Fruit fly (Drosophila melanogaster) whole organism, embryonic: ENCODE measurements around the gene IntS2.
A peak's percentile ranks its signal among the peaks of the same experiment; 100 is the strongest.

ENCODE experiments used
- Asciz ChIP-seq: fragments of 200-800 bp; sonication (Bioruptor generic); optimal IDR thresholded peaks from 2 replicates; lab custom pipeline; 2017; ENCODE audit warnings: missing biosample characterization, mild to moderate bottlenecking, missing genetic modification characterization, missing genetic modification reagents
- B-H2 ChIP-seq: fragments of 200-800 bp; sonication (Bioruptor generic); optimal IDR thresholded peaks from 2 replicates; lab custom pipeline; 2018; ENCODE audit warnings: missing biosample characterization, mild to moderate bottlenecking, missing genetic modification characterization
- Bdp1 ChIP-seq: fragments of 200-800 bp; sonication (Bioruptor generic); optimal IDR thresholded peaks from 3 replicates; lab custom pipeline; 2016; ENCODE audit warnings: missing biosample characterization, missing genetic modification characterization
- Blimp-1 ChIP-seq: fragments of 200-800 bp; sonication (Bioruptor generic); optimal IDR thresholded peaks from 3 replicates; lab custom pipeline; 2018; ENCODE audit warnings: missing biosample characterization, missing genetic modification characterization, mild to moderate bottlenecking, moderate library complexity, missing genetic modification reagents
- CG10979 ChIP-seq: fragments of 200-800 bp; sonication (Bioruptor generic); optimal IDR thresholded peaks from 2 replicates; lab custom pipeline; 2018; ENCODE audit warnings: missing biosample characterization, mild to moderate bottlenecking, missing genetic modification characterization, moderate library complexity
- CG12299 ChIP-seq: fragments of 200-800 bp; sonication (Bioruptor generic); optimal IDR thresholded peaks from 2 replicates; lab custom pipeline; 2018; ENCODE audit warnings: missing biosample characterization, mild to moderate bottlenecking, missing genetic modification characterization
- CG14441 ChIP-seq: fragments of 200-800 bp; sonication (Bioruptor generic); IDR thresholded peaks from 2 replicates; pipeline ENCODE4 v1.3.6; 2022; ENCODE audit warnings: missing biosample characterization, missing genetic modification characterization
- CG14965 ChIP-seq: fragments of 200-800 bp; sonication (Bioruptor generic); optimal IDR thresholded peaks from 2 replicates; lab custom pipeline; 2016; ENCODE audit warnings: missing biosample characterization, missing genetic modification characterization, borderline replicate concordance
- CG15011 ChIP-seq: fragments of 200-800 bp; sonication (Bioruptor generic); optimal IDR thresholded peaks from 3 replicates; lab custom pipeline; 2018; ENCODE audit warnings: missing biosample characterization, mild to moderate bottlenecking, missing genetic modification characterization
- CG15269 ChIP-seq: fragments of 200-800 bp; sonication (Bioruptor generic); optimal IDR thresholded peaks from 2 replicates; lab custom pipeline; 2018; ENCODE audit warnings: missing biosample characterization, mild to moderate bottlenecking, missing genetic modification characterization, moderate library complexity
- CG1647 ChIP-seq: fragments of 200-800 bp; sonication (Bioruptor generic); optimal IDR thresholded peaks from 3 replicates; lab custom pipeline; 2016; ENCODE audit warnings: missing biosample characterization, missing genetic modification characterization
- CG18262 ChIP-seq: fragments of 200-800 bp; optimal IDR thresholded peaks from 3 replicates; lab custom pipeline; 2019; ENCODE audit warnings: missing biosample characterization, mild to moderate bottlenecking, missing genetic modification characterization, moderate library complexity
- CG2678 ChIP-seq: fragments of 200-800 bp; sonication (Bioruptor generic); optimal IDR thresholded peaks from 3 replicates; lab custom pipeline; 2019; ENCODE audit warnings: missing biosample characterization, mild to moderate bottlenecking, missing genetic modification characterization, moderate library complexity
- CG31224 ChIP-seq: fragments of 200-800 bp; sonication (Bioruptor generic); IDR thresholded peaks from 2 replicates; pipeline ENCODE4 v1.3.6; 2022; ENCODE audit warnings: missing biosample characterization, missing genetic modification characterization
- CG3163 ChIP-seq: fragments of 200-800 bp; sonication (Bioruptor generic); optimal IDR thresholded peaks from 3 replicates; lab custom pipeline; 2016; ENCODE audit warnings: missing biosample characterization, missing genetic modification characterization
- CG34224 ChIP-seq: fragments of 200-800 bp; sonication (Bioruptor generic); IDR thresholded peaks from 3 replicates; pipeline ENCODE4 v1.3.6; 2022; ENCODE audit warnings: missing biosample characterization, missing genetic modification characterization; ENCODE audit not compliant: partially characterized antibody
- CG4820 ChIP-seq: fragments of 200-800 bp; sonication (Bioruptor generic); optimal IDR thresholded peaks from 3 replicates; lab custom pipeline; 2016; ENCODE audit warnings: missing biosample characterization, missing genetic modification characterization
- CG6765 ChIP-seq: fragments of 200-800 bp; sonication (Bioruptor generic); optimal IDR thresholded peaks from 3 replicates; lab custom pipeline; 2017; ENCODE audit warnings: missing biosample characterization, mild to moderate bottlenecking, missing genetic modification characterization
- CG6813 ChIP-seq: fragments of 200-800 bp; sonication (Bioruptor generic); optimal IDR thresholded peaks from 2 replicates; lab custom pipeline; 2017; ENCODE audit warnings: missing biosample characterization, missing genetic modification characterization, mild to moderate bottlenecking, moderate library complexity, missing genetic modification reagents
- CG9609 ChIP-seq: fragments of 200-800 bp; sonication (Bioruptor generic); optimal IDR thresholded peaks from 3 replicates; lab custom pipeline; 2016; ENCODE audit warnings: missing biosample characterization, missing genetic modification characterization
- H2.0 ChIP-seq: fragments of 200-800 bp; sonication (Bioruptor generic); IDR thresholded peaks from 2 replicates; pipeline ENCODE4 v1.3.6; 2022; ENCODE audit warnings: missing biosample characterization, missing genetic modification characterization
- HLH54F ChIP-seq: fragments of 200-800 bp; sonication (Bioruptor generic); optimal IDR thresholded peaks from 3 replicates; lab custom pipeline; 2016; ENCODE audit warnings: missing biosample characterization, missing genetic modification characterization
- Hr78 ChIP-seq, 2 experiments: fragments of 200-800 bp in 1 of 2; fragments of >200 bp in 1 of 2; sonication (Bioruptor generic) in 1 of 2; optimal IDR thresholded peaks; 2 replicates each; lab custom pipeline; 2017 to 2019; ENCODE audit warnings: missing biosample characterization in 2 of 2, missing genetic modification characterization in 2 of 2, mild to moderate bottlenecking in 1 of 2, moderate library complexity in 1 of 2
- Kr ChIP-seq: fragments of 200-800 bp; sonication (Bioruptor generic); optimal IDR thresholded peaks from 2 replicates; lab custom pipeline; 2017; ENCODE audit warnings: missing biosample characterization, mild to moderate bottlenecking, missing genetic modification characterization
- Oli ChIP-seq: fragments of 200-800 bp; sonication (Bioruptor generic); optimal IDR thresholded peaks from 2 replicates; lab custom pipeline; 2018; ENCODE audit warnings: missing biosample characterization, mild to moderate bottlenecking, missing genetic modification characterization, moderate library complexity
- Poxn ChIP-seq: fragments of 200-800 bp; sonication (Bioruptor generic); IDR thresholded peaks from 2 replicates; pipeline ENCODE4 v1.3.6; 2022; ENCODE audit warnings: missing biosample characterization, missing genetic modification characterization
- Xrp1 ChIP-seq: fragments of 200-800 bp; sonication (Bioruptor generic); IDR thresholded peaks from 2 replicates; pipeline ENCODE4 v1.3.6; 2022; ENCODE audit warnings: missing biosample characterization, missing genetic modification characterization
- bcd ChIP-seq: fragments of 200-800 bp; sonication (Bioruptor generic); optimal IDR thresholded peaks from 2 replicates; lab custom pipeline; 2017; ENCODE audit warnings: missing biosample characterization, mild to moderate bottlenecking, missing genetic modification characterization
- btn ChIP-seq: fragments of 200-800 bp; sonication (Bioruptor generic); optimal IDR thresholded peaks from 2 replicates; lab custom pipeline; 2016; ENCODE audit warnings: missing biosample characterization, missing genetic modification characterization
- cad ChIP-seq: fragments of >200 bp; optimal IDR thresholded peaks from 2 replicates; lab custom pipeline; 2017; ENCODE audit warnings: missing biosample characterization, missing genetic modification characterization
- cg ChIP-seq: fragments of 200-800 bp; sonication (Bioruptor generic); optimal IDR thresholded peaks from 3 replicates; lab custom pipeline; 2019; ENCODE audit warnings: missing biosample characterization, mild to moderate bottlenecking, missing genetic modification characterization, moderate library complexity
- chm ChIP-seq: fragments of 200-800 bp; sonication (Bioruptor generic); IDR thresholded peaks from 2 replicates; pipeline ENCODE4 v1.3.6; 2022; ENCODE audit warnings: missing biosample characterization, missing genetic modification characterization
- ci ChIP-seq: fragments of 200-800 bp; sonication (Bioruptor generic); IDR thresholded peaks from 3 replicates; pipeline ENCODE4 v1.3.6; 2022; ENCODE audit warnings: missing biosample characterization, missing genetic modification characterization
- croc ChIP-seq: fragments of 200-800 bp; sonication (Bioruptor generic); conservative IDR thresholded peaks from 3 replicates; pipeline ENCODE4 v1.3.6; 2022; ENCODE audit warnings: missing biosample characterization, missing genetic modification characterization
- da ChIP-seq: fragments of 200-800 bp; sonication (Bioruptor generic); optimal IDR thresholded peaks from 2 replicates; lab custom pipeline; 2016; ENCODE audit warnings: missing biosample characterization, missing genetic modification characterization
- ewg ChIP-seq: fragments of 200-800 bp; sonication (Bioruptor generic); optimal IDR thresholded peaks from 3 replicates; lab custom pipeline; 2017; ENCODE audit warnings: mild to moderate bottlenecking, missing biosample characterization, missing genetic modification reagents, missing genetic modification characterization
- fd3F ChIP-seq: fragments of 200-800 bp; sonication (Bioruptor generic); optimal IDR thresholded peaks from 2 replicates; lab custom pipeline; 2018; ENCODE audit warnings: missing biosample characterization, mild to moderate bottlenecking, missing genetic modification characterization, moderate library complexity
- jumu ChIP-seq: fragments of 200-800 bp; sonication (Bioruptor generic); optimal IDR thresholded peaks from 3 replicates; lab custom pipeline; 2016; ENCODE audit warnings: missing biosample characterization, missing genetic modification characterization
- ken ChIP-seq: fragments of 200-800 bp; sonication (Bioruptor generic); IDR thresholded peaks from 3 replicates; pipeline ENCODE4 v1.3.6; 2022; ENCODE audit warnings: missing biosample characterization, missing genetic modification characterization
- lola ChIP-seq, 3 experiments: fragments of >200 bp in 2 of 3; fragments of 200-800 bp in 1 of 3; sonication (Bioruptor generic) in 1 of 3; optimal IDR thresholded peaks; 2 replicates each; lab custom pipeline; 2017 to 2019; ENCODE audit warnings: missing biosample characterization in 3 of 3, missing genetic modification characterization in 3 of 3, mild to moderate bottlenecking in 1 of 3, moderate library complexity in 1 of 3
- nom ChIP-seq: fragments of 200-800 bp; sonication (Bioruptor generic); optimal IDR thresholded peaks from 2 replicates; lab custom pipeline; 2017; ENCODE audit warnings: missing biosample characterization, missing genetic modification characterization, mild to moderate bottlenecking, moderate library complexity, missing genetic modification reagents
- otp ChIP-seq: fragments of 200-800 bp; sonication (Bioruptor generic); IDR thresholded peaks from 3 replicates; pipeline ENCODE4, ENCODE4 v1.3.6; 2022; ENCODE audit warnings: missing biosample characterization, missing genetic modification characterization
- phol ChIP-seq: fragments of 200-800 bp; sonication (Bioruptor generic); optimal IDR thresholded peaks from 3 replicates; lab custom pipeline; 2018; ENCODE audit warnings: missing biosample characterization, mild to moderate bottlenecking, missing genetic modification characterization, moderate library complexity
- ranshi ChIP-seq: fragments of 200-800 bp; sonication (Bioruptor generic); IDR thresholded peaks from 2 replicates; pipeline ENCODE4 v1.3.6; 2022; ENCODE audit warnings: missing biosample characterization, missing genetic modification characterization
- rib ChIP-seq: fragments of 200-800 bp; sonication (Bioruptor generic); IDR thresholded peaks from 2 replicates; pipeline ENCODE4 v1.3.6; 2022; ENCODE audit warnings: missing biosample characterization, missing genetic modification characterization
- sd ChIP-seq: fragments of 200-800 bp; sonication (Bioruptor generic); optimal IDR thresholded peaks from 3 replicates; lab custom pipeline; 2018; ENCODE audit warnings: missing biosample characterization, mild to moderate bottlenecking, missing genetic modification characterization, moderate library complexity
- sens ChIP-seq: fragments of 200-800 bp; sonication (Bioruptor generic); peaks from one replicate; lab custom pipeline; 2016; ENCODE audit warnings: missing biosample characterization, missing genetic modification characterization
- sob ChIP-seq: fragments of 200-800 bp; sonication (Bioruptor generic); IDR thresholded peaks from 2 replicates; pipeline ENCODE4 v1.3.6; 2022; ENCODE audit warnings: missing biosample characterization, missing genetic modification characterization
- stwl ChIP-seq: fragments of 200-800 bp; sonication (Bioruptor generic); optimal IDR thresholded peaks from 3 replicates; lab custom pipeline; 2018; ENCODE audit warnings: missing biosample characterization, mild to moderate bottlenecking, missing genetic modification characterization, moderate library complexity
- usp ChIP-seq: fragments of >200 bp; optimal IDR thresholded peaks from 2 replicates; lab custom pipeline; 2017; ENCODE audit warnings: missing biosample characterization, missing genetic modification characterization
- z ChIP-seq: fragments of 200-800 bp; sonication (Bioruptor generic); IDR thresholded peaks from 3 replicates; pipeline ENCODE4 v1.3.6; 2022; ENCODE audit warnings: missing biosample characterization, missing genetic modification characterization

Gene IntS2

DNA sequence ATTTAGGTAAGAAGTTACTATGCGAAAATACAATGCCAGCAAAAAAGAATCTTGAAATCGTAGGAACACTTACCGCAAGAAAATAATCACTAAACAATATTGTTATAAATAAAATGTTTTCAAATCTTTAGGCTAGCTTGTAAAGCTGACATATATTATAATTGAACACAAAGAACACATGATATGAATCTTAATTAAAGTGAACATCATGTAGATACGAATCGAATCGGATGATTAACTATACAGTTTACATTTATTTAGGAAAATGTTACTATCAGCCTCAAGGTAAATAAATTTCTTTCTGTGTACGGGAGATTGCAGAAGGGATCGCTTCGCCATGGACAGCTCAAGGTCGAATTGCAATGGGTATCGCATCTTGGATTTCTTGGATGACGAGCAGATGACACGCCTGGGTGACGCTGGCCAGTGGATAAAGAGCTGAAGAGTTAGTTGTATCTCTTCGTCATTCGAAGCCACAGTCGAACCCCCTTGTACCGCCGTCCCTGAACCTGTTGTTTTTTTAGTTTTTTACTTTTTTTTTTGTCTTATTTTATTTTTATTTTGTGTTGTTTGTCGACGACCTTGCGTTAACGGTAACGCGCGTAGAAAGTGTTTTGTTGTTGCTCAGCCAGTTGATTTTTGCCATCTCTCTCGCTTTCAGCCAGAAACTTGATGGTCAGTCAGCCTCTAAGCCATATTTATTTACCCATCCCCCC lies 21.5 kb upstream of the IntS2 start:
- peak; percentile 19 for TF ChIP-seq Blimp-1 (GFP tag; lab: Kevin White, UChicago)
- TF ChIP-seq nom (GFP tag; lab: Kevin White, UChicago), result peak; percentile 73
- no peak for TF ChIP-seq B-H2 (GFP tag; lab: Kevin White, UChicago)
- TF ChIP-seq rib (GFP tag; lab: Robert Waterston, UW), result no peak
- TF ChIP-seq otp (GFP tag; lab: Robert Waterston, UW), result no peak
- TF ChIP-seq phol, result peak; percentile 2
- no peak for TF ChIP-seq croc (GFP tag; lab: Robert Waterston, UW)
- TF ChIP-seq CG10979 (tag; lab: Kevin White, UChicago), result peak; percentile 2
- no peak for TF ChIP-seq cad (GFP tag; lab: Kevin White, UChicago)
- no peak for TF ChIP-seq fd3F (GFP tag; lab: Kevin White, UChicago)
- TF ChIP-seq Asciz (GFP tag; lab: Kevin White, UChicago), result peak; percentile 1
- no peak for TF ChIP-seq btn (GFP tag; lab: Kevin White, UChicago)
- no peak for TF ChIP-seq H2.0 (GFP tag; lab: Robert Waterston, UW)
- no peak for TF ChIP-seq sd (tag; lab: Kevin White, UChicago)
- no peak for TF ChIP-seq CG1647 (GFP tag; lab: Kevin White, UChicago)
- no peak for TF ChIP-seq CG6765
- TF ChIP-seq chm (GFP tag; lab: Robert Waterston, UW), result no peak
- TF ChIP-seq cg (GFP tag; lab: Kevin White, UChicago), result no peak
- TF ChIP-seq CG12299 (tag; lab: Kevin White, UChicago), result no peak
- TF ChIP-seq CG3163 (GFP tag; lab: Kevin White, UChicago), result no peak
- no peak for TF ChIP-seq CG31224
- no peak for TF ChIP-seq CG15269 (tag; lab: Kevin White, UChicago)
- no peak for TF ChIP-seq HLH54F
- TF ChIP-seq ci, result 0 out of 3 replicates have a peak, but pooled peaks have one; percentile 27
- no peak for TF ChIP-seq jumu (GFP tag; lab: Kevin White, UChicago)
- TF ChIP-seq CG14965 (GFP tag; lab: Kevin White, UChicago), result no peak
- TF ChIP-seq sens (GFP tag; lab: Kevin White, UChicago), result peak; percentile 52
- no peak for TF ChIP-seq Xrp1 (GFP tag; lab: Robert Waterston, UW)
- TF ChIP-seq lola (GFP tag; optimal IDR thresholded peaks at IDR 0.05; lab: Kevin White, UChicago), result peak in 1 of 3 experiments; percentile 16
- no peak for TF ChIP-seq ken (GFP tag; lab: Robert Waterston, UW)
- TF ChIP-seq CG9609 (GFP tag; lab: Kevin White, UChicago), result no peak
- no peak for TF ChIP-seq CG34224 (GFP tag; lab: Robert Waterston, UW)
- no peak for TF ChIP-seq ewg (GFP tag; lab: Kevin White, UChicago)
- peak; percentile 4 for TF ChIP-seq Oli (tag; lab: Kevin White, UChicago)
- peak; percentile 22 for TF ChIP-seq CG18262 (tag; lab: Kevin White, UChicago)
- no peak for TF ChIP-seq Kr (GFP tag; lab: Kevin White, UChicago)
- no peak for TF ChIP-seq ranshi
- no peak for TF ChIP-seq Hr78 (GFP tag; optimal IDR thresholded peaks at IDR 0.05; lab: Kevin White, UChicago)
- no peak for TF ChIP-seq z (GFP tag; lab: Robert Waterston, UW)

DNA sequence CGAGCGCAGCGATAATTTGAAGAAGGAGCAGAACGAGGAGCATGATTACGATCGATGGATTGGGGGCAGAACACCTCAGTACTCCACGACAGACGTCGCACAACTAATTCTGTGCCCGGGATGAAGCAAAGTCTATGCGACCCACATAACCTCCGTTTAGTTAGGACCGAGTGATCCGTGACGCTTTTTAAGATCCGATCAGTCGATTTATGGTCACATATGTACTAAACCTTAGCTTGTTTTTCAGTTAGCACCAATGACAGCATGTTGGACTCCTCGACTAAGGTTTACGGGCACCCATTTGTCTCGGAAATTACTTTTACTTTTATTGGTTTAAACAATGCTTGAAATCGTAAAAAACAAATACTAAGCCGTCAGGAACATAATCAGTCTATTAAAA lies 15.2 kb upstream of the IntS2 start, which contains the start of gene CG12990:
CG12990 (minus strand) TSS at position 101 of the 400 bp plus-strand sequence.
- TF ChIP-seq Poxn (GFP tag; lab: Robert Waterston, UW) (no peak), Bdp1 (no peak), stwl (tag; lab: Kevin White, UChicago) (no peak), CG6813 (no peak), CG14441 (GFP tag; lab: Robert Waterston, UW) (no peak), ken (GFP tag; lab: Robert Waterston, UW) (no peak), usp (GFP tag; lab: Kevin White, UChicago) (no peak), CG15011 (GFP tag; lab: Kevin White, UChicago) (no peak), CG2678 (tag; lab: Kevin White, UChicago) (no peak), da (no peak), CG4820 (no peak), sob (GFP tag; lab: Robert Waterston, UW) (no peak), bcd (no peak)
